Worm (Caenorhabditis elegans) whole organism, L2 larva: ENCODE measurements around the gene C46A5.4.

ENCODE experiments used
- C34F6.9 ChIP-seq: fragments of 150-350 bp; optimal IDR thresholded peaks from 2 replicates; lab custom pipeline; 2014; ENCODE audit warnings: missing biosample characterization, missing genetic modification characterization
- F13H6.1 ChIP-seq: sonication (generic microtip); optimal IDR thresholded peaks from 2 replicates; lab custom pipeline; 2016; ENCODE audit warnings: missing genetic modification characterization, missing compliant biosample characterization
- R02D3.7 ChIP-seq: fragments of 150-350 bp; optimal IDR thresholded peaks from 2 replicates; lab custom pipeline; 2014; ENCODE audit warnings: missing biosample characterization, missing genetic modification characterization
- Y55F3AM.14 ChIP-seq: fragments of 200-800 bp; sonication (Bioruptor generic); optimal IDR thresholded peaks from 2 replicates; lab custom pipeline; 2018; ENCODE audit warnings: mild to moderate bottlenecking, missing genetic modification characterization, missing compliant biosample characterization
- ZK546.5 ChIP-seq: sonication (generic microtip); optimal IDR thresholded peaks from 2 replicates; lab custom pipeline; 2017; ENCODE audit warnings: missing biosample characterization, missing genetic modification characterization
- aly-2 ChIP-seq: fragments of 150-350 bp; optimal IDR thresholded peaks from 2 replicates; lab custom pipeline; 2014; ENCODE audit warnings: missing biosample characterization, missing genetic modification characterization
- ama-1 ChIP-seq: fragments of 150-350 bp; optimal IDR thresholded peaks from 2 replicates; lab custom pipeline; 2018; ENCODE audit warnings: inconsistent platforms
- blmp-1 ChIP-seq: sonication (generic microtip); optimal IDR thresholded peaks from 2 replicates; lab custom pipeline; 2017; ENCODE audit warnings: missing genetic modification characterization, mild to moderate bottlenecking, missing compliant biosample characterization, antibody characterized with exemption, moderate library complexity; ENCODE audit not compliant: insufficient read depth
- ceh-16 ChIP-seq: fragments of 150-350 bp; optimal IDR thresholded peaks from 2 replicates; lab custom pipeline; 2014; ENCODE audit warnings: missing biosample characterization, missing genetic modification characterization
- ceh-82 ChIP-seq: fragments of 150-350 bp; optimal IDR thresholded peaks from 2 replicates; lab custom pipeline; 2014; ENCODE audit warnings: missing biosample characterization, missing genetic modification characterization
- elt-1 ChIP-seq: fragments of 150-350 bp; optimal IDR thresholded peaks from 2 replicates; lab custom pipeline; 2014; ENCODE audit warnings: missing biosample characterization, missing genetic modification characterization
- elt-3 ChIP-seq: sonication (generic microtip); optimal IDR thresholded peaks from 2 replicates; lab custom pipeline; 2017; ENCODE audit warnings: missing biosample characterization, missing genetic modification characterization
- gmeb-1 ChIP-seq: fragments of 150-350 bp; optimal IDR thresholded peaks from 2 replicates; lab custom pipeline; 2014; ENCODE audit warnings: missing biosample characterization, missing genetic modification characterization
- lin-11 ChIP-seq: fragments of 150-350 bp; sonication (generic microtip); optimal IDR thresholded peaks from 2 replicates; lab custom pipeline; 2014; ENCODE audit warnings: missing biosample characterization, missing genetic modification characterization, inconsistent platforms, mixed read lengths
- lin-13 ChIP-seq: fragments of 150-350 bp; optimal IDR thresholded peaks from 2 replicates; lab custom pipeline; 2014; ENCODE audit warnings: missing biosample characterization, missing genetic modification reagents, missing genetic modification characterization
- lin-39 ChIP-seq: fragments of 150-350 bp; optimal IDR thresholded peaks from 2 replicates; lab custom pipeline; 2014; ENCODE audit warnings: missing biosample characterization, missing genetic modification reagents, missing genetic modification characterization
- mab-5 ChIP-seq: fragments of 150-350 bp; optimal IDR thresholded peaks from 2 replicates; lab custom pipeline; 2014; ENCODE audit warnings: missing biosample characterization, missing genetic modification characterization
- mbf-1 ChIP-seq: sonication (generic microtip); optimal IDR thresholded peaks from 2 replicates; lab custom pipeline; 2017; ENCODE audit warnings: missing biosample characterization, missing genetic modification characterization
- mdl-1 ChIP-seq, 2 experiments: fragments of 150-350 bp in 1 of 2; sonication (generic microtip) in 1 of 2; optimal IDR thresholded peaks; 2 replicates each; lab custom pipeline; 2017; ENCODE audit warnings: missing biosample characterization in 2 of 2, missing genetic modification characterization in 2 of 2
- nhr-10 ChIP-seq: sonication (generic microtip); optimal IDR thresholded peaks from 2 replicates; lab custom pipeline; 2017; ENCODE audit warnings: missing biosample characterization, missing genetic modification characterization
- nhr-11 ChIP-seq: fragments of 150-350 bp; optimal IDR thresholded peaks from 2 replicates; lab custom pipeline; 2014; ENCODE audit warnings: missing biosample characterization, missing genetic modification characterization
- nhr-12 ChIP-seq: fragments of 150-350 bp; optimal IDR thresholded peaks from 2 replicates; lab custom pipeline; 2014; ENCODE audit warnings: missing biosample characterization, missing genetic modification characterization
- nhr-129 ChIP-seq: fragments of 150-350 bp; optimal IDR thresholded peaks from 2 replicates; lab custom pipeline; 2014; ENCODE audit warnings: missing biosample characterization, missing genetic modification characterization
- nhr-21 ChIP-seq: fragments of 150-350 bp; optimal IDR thresholded peaks from 2 replicates; lab custom pipeline; 2014; ENCODE audit warnings: missing biosample characterization, missing genetic modification characterization
- nhr-23 ChIP-seq: fragments of 150-350 bp; optimal IDR thresholded peaks from 2 replicates; lab custom pipeline; 2014; ENCODE audit warnings: missing biosample characterization, missing genetic modification reagents, missing genetic modification characterization
- nhr-237 ChIP-seq: fragments of 150-350 bp; optimal IDR thresholded peaks from 2 replicates; lab custom pipeline; 2014; ENCODE audit warnings: missing biosample characterization, missing genetic modification characterization
- nhr-6 ChIP-seq: fragments of 150-350 bp; optimal IDR thresholded peaks from 2 replicates; lab custom pipeline; 2014; ENCODE audit warnings: missing biosample characterization, missing genetic modification characterization
- nhr-77 ChIP-seq: fragments of 150-350 bp; optimal IDR thresholded peaks from 2 replicates; lab custom pipeline; 2014; ENCODE audit warnings: missing biosample characterization, missing genetic modification characterization
- sem-4 ChIP-seq: fragments of 150-350 bp; optimal IDR thresholded peaks from 2 replicates; lab custom pipeline; 2014; ENCODE audit warnings: missing biosample characterization, missing genetic modification reagents, missing genetic modification characterization
- skn-1 ChIP-seq: sonication (generic microtip); optimal IDR thresholded peaks from 2 replicates; lab custom pipeline; 2017; ENCODE audit warnings: missing biosample characterization, missing genetic modification characterization
- sma-9 ChIP-seq, 2 experiments: fragments of 150-350 bp in 1 of 2; sonication (generic microtip) in 1 of 2; optimal IDR thresholded peaks; 2 replicates each; lab custom pipeline; 2014 to 2016; ENCODE audit warnings: missing genetic modification characterization in 2 of 2, mild to moderate bottlenecking in 1 of 2, missing biosample characterization in 1 of 2, missing compliant biosample characterization in 1 of 2, missing genetic modification reagents in 1 of 2, moderate library complexity in 1 of 2
- snpc-4 ChIP-seq: fragments of 150-350 bp; optimal IDR thresholded peaks from 2 replicates; lab custom pipeline; 2014; ENCODE audit warnings: missing biosample characterization, missing genetic modification characterization
- unc-55 ChIP-seq: fragments of 150-350 bp; sonication (generic microtip); optimal IDR thresholded peaks from 3 replicates; lab custom pipeline; 2014; ENCODE audit warnings: missing biosample characterization, missing genetic modification reagents, missing genetic modification characterization
- unc-62 ChIP-seq: fragments of 150-350 bp; optimal IDR thresholded peaks from 2 replicates; lab custom pipeline; 2014; ENCODE audit warnings: missing biosample characterization, missing genetic modification reagents, missing genetic modification characterization
- zag-1 ChIP-seq: fragments of 150-350 bp; optimal IDR thresholded peaks from 2 replicates; lab custom pipeline; 2014; ENCODE audit warnings: missing biosample characterization, missing genetic modification characterization
- ztf-1 ChIP-seq: fragments of 200-800 bp; sonication (Bioruptor generic); conservative IDR thresholded peaks from 2 replicates; pipeline ENCODE4 v1.3.6; 2022; ENCODE audit warnings: missing genetic modification characterization, missing compliant biosample characterization
- ztf-11 ChIP-seq: sonication (generic microtip); optimal IDR thresholded peaks from 2 replicates; lab custom pipeline; 2017; ENCODE audit warnings: missing biosample characterization, missing genetic modification characterization
- ztf-4 ChIP-seq: fragments of 150-350 bp; optimal IDR thresholded peaks from 2 replicates; lab custom pipeline; 2014; ENCODE audit warnings: missing biosample characterization, missing genetic modification characterization

Gene C46A5.4

ce11 chrIV:7743539-7743938 lies 13.6 kb downstream of the C46A5.4 start, which contains the start of gene npr-35:
Gene npr-35 (plus strand): TSS chrIV:7743839.
- no peak for TF ChIP-seq nhr-10 (tag; lab: Kevin White, UChicago)
- no peak for TF ChIP-seq blmp-1
- TF ChIP-seq ceh-82 (tag; lab: Kevin White, UChicago), result no peak
- no peak for TF ChIP-seq ztf-4
- TF ChIP-seq ama-1, result no peak
- TF ChIP-seq F13H6.1 (tag; lab: Kevin White, UChicago), result no peak
- TF ChIP-seq C34F6.9, result no peak
- no peak for TF ChIP-seq mbf-1 (tag; lab: Kevin White, UChicago)
- TF ChIP-seq nhr-237 (tag; lab: Kevin White, UChicago), result no peak
- no peak for TF ChIP-seq snpc-4 (tag; lab: Kevin White, UChicago)
- no peak for TF ChIP-seq nhr-21 (tag; lab: Kevin White, UChicago)
- TF ChIP-seq elt-1, result no peak
- TF ChIP-seq lin-39, result no peak
- TF ChIP-seq nhr-12 (tag; lab: Kevin White, UChicago), result no peak
- TF ChIP-seq gmeb-1 (tag; lab: Kevin White, UChicago), result no peak
- TF ChIP-seq ZK546.5 (tag; lab: Kevin White, UChicago), result no peak
- TF ChIP-seq ztf-1 (GFP tag; lab: Robert Waterston, UW), result no peak
- no peak for TF ChIP-seq skn-1 (tag; lab: Kevin White, UChicago)
- no peak for TF ChIP-seq nhr-129 (tag; lab: Kevin White, UChicago)
- no peak for TF ChIP-seq zag-1 (tag; lab: Kevin White, UChicago)

ce11 chrIV:7736616-7737015 lies 20.5 kb downstream of the C46A5.4 start:
- TF ChIP-seq sem-4 (tag; lab: Kevin White, UChicago), result no peak
- TF ChIP-seq ama-1, result no peak
- TF ChIP-seq blmp-1, result no peak
- TF ChIP-seq gmeb-1 (tag; lab: Kevin White, UChicago), result no peak
- TF ChIP-seq aly-2 (tag; lab: Kevin White, UChicago), result no peak
- no peak for TF ChIP-seq R02D3.7 (tag; lab: Kevin White, UChicago)
- TF ChIP-seq nhr-10 (tag; lab: Kevin White, UChicago), result no peak
- no peak for TF ChIP-seq ceh-16 (tag; lab: Kevin White, UChicago)
- no peak for TF ChIP-seq Y55F3AM.14 (GFP tag; lab: Kevin White, UChicago)
- TF ChIP-seq mab-5 (tag; lab: Kevin White, UChicago), result no peak
- TF ChIP-seq nhr-11 (tag; lab: Kevin White, UChicago), result no peak
- no peak for TF ChIP-seq elt-3 (tag; lab: Kevin White, UChicago)
- TF ChIP-seq lin-11, result no peak
- no peak for TF ChIP-seq nhr-237 (tag; lab: Kevin White, UChicago)
- no peak for TF ChIP-seq skn-1 (tag; lab: Kevin White, UChicago)
- TF ChIP-seq nhr-77 (tag; lab: Kevin White, UChicago), result no peak
- TF ChIP-seq unc-62 (GFP tag; lab: Kevin White, UChicago), result no peak
- TF ChIP-seq, all 48 proteins: peak for 0

- TF ChIP-seq nhr-6 (tag; lab: Kevin White, UChicago) (no peak), nhr-77 (tag; lab: Kevin White, UChicago) (no peak), ztf-11 (tag; lab: Kevin White, UChicago) (no peak), mdl-1 (tag; optimal IDR thresholded peaks at IDR 0.05; lab: Kevin White, UChicago) (no peak), gmeb-1 (tag; lab: Kevin White, UChicago) (no peak), C34F6.9 (no peak), nhr-12 (tag; lab: Kevin White, UChicago) (no peak), ceh-82 (tag; lab: Kevin White, UChicago) (no peak), nhr-129 (tag; lab: Kevin White, UChicago) (no peak), snpc-4 (tag; lab: Kevin White, UChicago) (no peak), elt-3 (tag; lab: Kevin White, UChicago) (no peak), nhr-23 (no peak), unc-55 (GFP tag; lab: Kevin White, UChicago) (no peak), lin-39 (no peak), skn-1 (tag; lab: Kevin White, UChicago) (no peak), R02D3.7 (tag; lab: Kevin White, UChicago) (no peak), lin-13 (GFP tag; lab: Kevin White, UChicago) (no peak)
- TF ChIP-seq, all 48 proteins: peak for 0
Observed at ce11 chrIV:7734619-7735018, 22.5 kb downstream of the C46A5.4 start, which contains the start of gene clx-1. Gene clx-1 (plus strand): TSS chrIV:7734648.

- TF ChIP-seq lin-39 (no peak), unc-55 (GFP tag; lab: Kevin White, UChicago) (no peak), C34F6.9 (no peak), nhr-12 (tag; lab: Kevin White, UChicago) (no peak), sma-9 (GFP tag; optimal IDR thresholded peaks at IDR 0.05; lab: Kevin White, UChicago) (no peak), sma-9 (tag; optimal IDR thresholded peaks at IDR 0.05; lab: Kevin White, UChicago) (no peak), nhr-23 (no peak)
Observed at ce11 chrIV:7734173-7734572, 23.0 kb downstream of the C46A5.4 start.
